Fruit fly (Drosophila melanogaster): ENCODE measurements around the gene ppk13.

dm6 chr2L:21062611-21063010 lies 25.9 kb downstream of the ppk13 start:
- TF ChIP-seq psq (optimal IDR thresholded peaks at IDR 0.05) (no peak), insv (optimal IDR thresholded peaks at IDR 0.05) (no peak), h (optimal IDR thresholded peaks at IDR 0.05) (no peak), Myc (optimal IDR thresholded peaks at IDR 0.05) (no peak), Sin3A (optimal IDR thresholded peaks at IDR 0.05) (no peak)
